Fruit fly (Drosophila melanogaster): ENCODE data around the gene inaE.

DNA sequence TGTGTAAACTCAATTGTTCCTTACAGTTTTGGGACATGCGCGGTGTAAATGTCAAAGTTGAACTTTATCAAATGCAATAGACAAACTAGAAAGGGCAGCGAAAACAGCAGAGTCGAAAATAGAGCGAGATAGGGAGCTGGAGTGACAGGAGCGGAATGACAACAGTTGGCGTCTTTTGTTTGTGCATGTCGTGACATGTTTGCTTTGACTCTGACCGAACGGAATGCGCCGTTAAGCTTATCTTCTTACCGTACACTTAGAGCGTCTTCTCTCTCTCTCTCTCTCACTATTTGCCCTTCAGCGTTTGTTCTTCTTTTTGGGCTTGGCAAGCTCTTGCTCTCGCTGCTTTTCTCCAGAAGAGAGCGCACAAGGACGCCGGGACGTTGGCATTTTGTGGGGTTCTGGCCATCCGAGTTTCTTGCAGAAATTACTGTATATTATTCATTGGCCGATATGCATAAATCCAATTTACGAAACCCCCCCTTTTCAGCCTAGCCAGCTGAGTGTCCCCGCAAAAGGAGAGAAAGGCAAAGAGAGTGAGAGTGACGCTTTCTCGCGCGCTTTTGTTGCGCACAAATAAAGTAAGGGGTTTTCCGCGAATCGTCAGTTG, 21.6 kb upstream of the inaE start:
- TF ChIP-seq tj (GFP tag; optimal IDR thresholded peaks at IDR 0.05), result no peak
- no peak for TF ChIP-seq CG33017 (tag; optimal IDR thresholded peaks at IDR 0.05)
- TF ChIP-seq CG7101 (tag; optimal IDR thresholded peaks at IDR 0.05), result no peak
- no peak for TF ChIP-seq CG14711 (tag; optimal IDR thresholded peaks at IDR 0.05)
- no peak for TF ChIP-seq CG7045 (GFP tag; optimal IDR thresholded peaks at IDR 0.05)
- no peak for TF ChIP-seq Crg-1 (GFP tag; optimal IDR thresholded peaks at IDR 0.05)

All from whole organism, adult.